Worm (Caenorhabditis elegans): Measurements from ENCODE around the gene F35H10.5.

ce11 chrIV:8276609-8277008, 24.0 kb upstream of the F35H10.5 start, which contains the start of gene K07H8.12:
- TF ChIP-seq tbx-2 (tag; optimal IDR thresholded peaks at IDR 0.05) = no peak
- no peak for TF ChIP-seq vab-15 (tag; optimal IDR thresholded peaks at IDR 0.05)
- TF ChIP-seq rnt-1 (tag; optimal IDR thresholded peaks at IDR 0.05) = no peak
- TF ChIP-seq fos-1 (tag; optimal IDR thresholded peaks at IDR 0.05) = no peak
- TF ChIP-seq nhr-11 (tag; optimal IDR thresholded peaks at IDR 0.05) = no peak
- TF ChIP-seq elt-3 (tag; optimal IDR thresholded peaks at IDR 0.05) = no peak
- no peak for TF ChIP-seq egl-27 (tag; optimal IDR thresholded peaks at IDR 0.05)
- no peak for TF ChIP-seq unc-98 (GFP tag; IDR thresholded peaks at IDR 0.05)
- no peak for TF ChIP-seq unc-62 (GFP tag; optimal IDR thresholded peaks at IDR 0.05)
- no peak for TF ChIP-seq ama-1 (optimal IDR thresholded peaks at IDR 0.05)

Data from whole organism, L1 larva.